Comparison of ENCODE assay signal across 1 fruit fly cellular context in the genomic region with DNA sequence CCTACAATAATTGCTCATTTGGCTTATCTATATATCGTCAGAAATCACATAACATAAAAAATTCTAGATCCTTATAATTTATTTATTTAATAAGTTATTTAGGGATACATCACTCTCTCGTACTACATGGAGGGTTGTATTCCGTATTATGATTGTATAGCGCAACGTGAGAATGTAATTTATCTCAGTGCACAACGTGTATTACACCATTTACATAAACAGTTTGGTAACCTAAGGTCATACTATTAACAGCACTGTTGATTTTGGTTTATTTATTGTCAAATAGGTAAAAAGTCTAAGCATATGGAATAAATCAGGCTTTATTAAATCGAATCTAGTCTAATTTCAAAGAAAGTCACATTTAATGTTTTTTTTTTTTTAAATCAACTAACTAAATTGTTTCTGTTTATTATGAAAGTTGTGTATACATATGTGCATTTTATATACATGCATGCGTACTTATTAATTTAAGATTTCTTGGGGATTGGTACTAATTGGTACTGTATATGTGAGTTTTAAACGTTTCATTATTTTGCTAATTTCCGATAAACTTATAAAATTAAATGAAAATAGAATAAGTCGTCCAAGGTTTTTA.
TF ChIP-seq lines count a peak whose summit lies in the region.

Gene Rnf11, plus strand, starts transcription at position 252 of the 595 bp plus-strand sequence.

TF ChIP-seq in whole organism, embryonic, 481 proteins besides CTCF, POLR2A, EP300 and RAD21 (continued from another document):
- TF ChIP-seq Aef1 (GFP tag; IDR thresholded peaks at IDR 0.05; lab: Robert Waterston, UW) = no peak
- peak; percentile 4 for TF ChIP-seq dmrt11E (tag; optimal IDR thresholded peaks at IDR 0.05; lab: Kevin White, UChicago)
- no peak for TF ChIP-seq CG7556 (GFP tag; optimal IDR thresholded peaks at IDR 0.05; lab: Kevin White, UChicago)
- no peak for TF ChIP-seq pan (optimal IDR thresholded peaks at IDR 0.05; lab: Kevin White, UChicago)
- peak in 1 of 2 experiments; percentile 9 for TF ChIP-seq pan (GFP tag; optimal IDR thresholded peaks at IDR 0.05 in 1 of 2, IDR thresholded peaks at IDR 0.05 in 1 of 2)
- TF ChIP-seq CG17802 (tag; optimal IDR thresholded peaks at IDR 0.05; lab: Kevin White, UChicago) = peak; percentile 97
- TF ChIP-seq CG17912 (GFP tag; optimal IDR thresholded peaks at IDR 0.05; lab: Kevin White, UChicago) = no peak
- TF ChIP-seq schlank (tag; optimal IDR thresholded peaks at IDR 0.05; lab: Kevin White, UChicago) = no peak
- no peak for TF ChIP-seq trem (tag; optimal IDR thresholded peaks at IDR 0.05; lab: Kevin White, UChicago)
- peak; percentile 3 for TF ChIP-seq CG2712 (tag; optimal IDR thresholded peaks at IDR 0.05; lab: Kevin White, UChicago)
- TF ChIP-seq CG17829 (tag; optimal IDR thresholded peaks at IDR 0.05; lab: Kevin White, UChicago) = no peak
- peak in 1 of 2 experiments; percentile 18 for TF ChIP-seq bsh (GFP tag; optimal IDR thresholded peaks at IDR 0.05; lab: Kevin White, UChicago)
- TF ChIP-seq corto (GFP tag; optimal IDR thresholded peaks at IDR 0.05; lab: Kevin White, UChicago) = no peak
- no peak for TF ChIP-seq ind (GFP tag; optimal IDR thresholded peaks at IDR 0.05; lab: Kevin White, UChicago)
- TF ChIP-seq NfI (GFP tag; optimal IDR thresholded peaks at IDR 0.05; lab: Kevin White, UChicago) = no peak
- no peak for TF ChIP-seq Trl (optimal IDR thresholded peaks at IDR 0.05; lab: Kevin White, UChicago)
- TF ChIP-seq Trl (GFP tag; optimal IDR thresholded peaks at IDR 0.05; lab: Kevin White, UChicago) = no peak
- TF ChIP-seq peb (GFP tag; IDR thresholded peaks at IDR 0.05; lab: Robert Waterston, UW) = no peak
- no peak for TF ChIP-seq jigr1 (GFP tag; IDR thresholded peaks at IDR 0.05; lab: Robert Waterston, UW)
- TF ChIP-seq Sry-δ (GFP tag; optimal IDR thresholded peaks at IDR 0.05; lab: Kevin White, UChicago) = peak; percentile 54
- peak; percentile 36 for TF ChIP-seq CoRest (tag; optimal IDR thresholded peaks at IDR 0.05; lab: Kevin White, UChicago)
- TF ChIP-seq CG8944 (GFP tag; optimal IDR thresholded peaks at IDR 0.05; lab: Kevin White, UChicago) = no peak
- TF ChIP-seq CG12104 (GFP tag; optimal IDR thresholded peaks at IDR 0.05; lab: Kevin White, UChicago) = no peak
- no peak for TF ChIP-seq dimm (GFP tag; IDR thresholded peaks at IDR 0.05; lab: Robert Waterston, UW)
- TF ChIP-seq CG12942 (GFP tag; optimal IDR thresholded peaks at IDR 0.05; lab: Kevin White, UChicago) = peak; percentile 7
- TF ChIP-seq cad (GFP tag; optimal IDR thresholded peaks at IDR 0.05; lab: Kevin White, UChicago) = no peak
- TF ChIP-seq h (optimal IDR thresholded peaks at IDR 0.05; lab: Kevin White, UChicago) = no peak
- no peak for TF ChIP-seq Myb (GFP tag; optimal IDR thresholded peaks at IDR 0.05; lab: Kevin White, UChicago)
- no peak for TF ChIP-seq dati (GFP tag; IDR thresholded peaks at IDR 0.05; lab: Robert Waterston, UW)
- no peak for TF ChIP-seq CG4730 (GFP tag; IDR thresholded peaks at IDR 0.05; lab: Robert Waterston, UW)
- TF ChIP-seq CG3407 (GFP tag; optimal IDR thresholded peaks at IDR 0.05; lab: Kevin White, UChicago) = no peak
- peak; percentile 38 for TF ChIP-seq Lhr (GFP tag; optimal IDR thresholded peaks at IDR 0.05; lab: Kevin White, UChicago)
- TF ChIP-seq chif (GFP tag; optimal IDR thresholded peaks at IDR 0.05; lab: Kevin White, UChicago) = no peak
- no peak; the same call in 1 of the 2 replicates for TF ChIP-seq H2.0 (GFP tag; IDR thresholded peaks at IDR 0.05; lab: Robert Waterston, UW)
- no peak for TF ChIP-seq zen2 (GFP tag; IDR thresholded peaks at IDR 0.05; lab: Robert Waterston, UW; ENCODE audit: partially characterized antibody)
- TF ChIP-seq Sox102F (GFP tag; optimal IDR thresholded peaks at IDR 0.05; lab: Kevin White, UChicago) = no peak
- TF ChIP-seq trh (GFP tag; optimal IDR thresholded peaks at IDR 0.05; lab: Kevin White, UChicago) = no peak
- TF ChIP-seq grau (tag; optimal IDR thresholded peaks at IDR 0.05; lab: Kevin White, UChicago) = peak; percentile 14
- peak; percentile 26 for TF ChIP-seq CG1602 (GFP tag; optimal IDR thresholded peaks at IDR 0.05; lab: Kevin White, UChicago)
- TF ChIP-seq CG16815 (GFP tag; optimal IDR thresholded peaks at IDR 0.05; lab: Kevin White, UChicago) = no peak
- no peak; the same call in 1 of the 2 replicates for TF ChIP-seq amos (GFP tag; IDR thresholded peaks at IDR 0.05; lab: Robert Waterston, UW; ENCODE audit: partially characterized antibody)
- no peak for TF ChIP-seq Usf (GFP tag; optimal IDR thresholded peaks at IDR 0.05; lab: Kevin White, UChicago)
- no peak for TF ChIP-seq Awh (GFP tag; IDR thresholded peaks at IDR 0.05; lab: Robert Waterston, UW)
- no peak for TF ChIP-seq CG15011 (GFP tag; optimal IDR thresholded peaks at IDR 0.05; lab: Kevin White, UChicago)
- peak; percentile 40 for TF ChIP-seq CG8089 (GFP tag; optimal IDR thresholded peaks at IDR 0.05; lab: Kevin White, UChicago)
- no peak for TF ChIP-seq CG14050 (GFP tag; IDR thresholded peaks at IDR 0.05; lab: Robert Waterston, UW)
- peak; percentile 99 for TF ChIP-seq CG1024 (GFP tag; IDR thresholded peaks at IDR 0.05; lab: Robert Waterston, UW)
- TF ChIP-seq jumu (GFP tag; optimal IDR thresholded peaks at IDR 0.05; lab: Kevin White, UChicago) = no peak
- TF ChIP-seq CG18262 (tag; optimal IDR thresholded peaks at IDR 0.05; lab: Kevin White, UChicago) = no peak
- TF ChIP-seq Bteb2 (GFP tag; optimal IDR thresholded peaks at IDR 0.05; lab: Kevin White, UChicago) = no peak
- peak; percentile 57 for TF ChIP-seq gfzf (GFP tag; optimal IDR thresholded peaks at IDR 0.05; lab: Kevin White, UChicago)
- peak; percentile 100 for TF ChIP-seq ssp (GFP tag; IDR thresholded peaks at IDR 0.05; lab: Robert Waterston, UW)
- TF ChIP-seq CG1529 (GFP tag; optimal IDR thresholded peaks at IDR 0.05; lab: Kevin White, UChicago) = no peak
- no peak for TF ChIP-seq CG10274 (GFP tag; optimal IDR thresholded peaks at IDR 0.05; lab: Kevin White, UChicago)
- TF ChIP-seq Rx (GFP tag; IDR thresholded peaks at IDR 0.05; lab: Robert Waterston, UW) = no peak
- no peak for TF ChIP-seq org-1 (GFP tag; optimal IDR thresholded peaks at IDR 0.05; lab: Kevin White, UChicago)
- no peak for TF ChIP-seq Vsx1 (GFP tag; optimal IDR thresholded peaks at IDR 0.05; lab: Kevin White, UChicago)
- TF ChIP-seq CG3995 (GFP tag; optimal IDR thresholded peaks at IDR 0.05; lab: Kevin White, UChicago) = peak; percentile 45
- peak; percentile 17 for TF ChIP-seq Med (GFP tag; lab: Kevin White, UChicago)
- TF ChIP-seq nmo (GFP tag; optimal IDR thresholded peaks at IDR 0.05; lab: Kevin White, UChicago) = peak; percentile 59
- TF ChIP-seq Sin3A (optimal IDR thresholded peaks at IDR 0.05; lab: Kevin White, UChicago) = no peak
- TF ChIP-seq cwo (GFP tag; optimal IDR thresholded peaks at IDR 0.05; lab: Kevin White, UChicago) = no peak
- no peak for TF ChIP-seq Scr (GFP tag; IDR thresholded peaks at IDR 0.05; lab: Robert Waterston, UW; ENCODE audit: partially characterized antibody)
- TF ChIP-seq CG17328 (GFP tag; IDR thresholded peaks at IDR 0.05; lab: Robert Waterston, UW) = no peak
- peak in 1 of 2 experiments; percentile 83 for TF ChIP-seq Pdp1 (GFP tag; optimal IDR thresholded peaks at IDR 0.05; lab: Kevin White, UChicago)
- TF ChIP-seq Gsc (GFP tag; IDR thresholded peaks at IDR 0.05; lab: Robert Waterston, UW) = no peak
- no peak for TF ChIP-seq CG4404 (GFP tag; IDR thresholded peaks at IDR 0.05; lab: Robert Waterston, UW)
